Fruit fly (Drosophila melanogaster): Measurements from ENCODE around the gene mRpS22.

mRpS22 gene

dm6 chr3R:27937752-27938694 is 21.3 kb downstream of the mRpS22 start, which contains the start of the genes NSD and BOD1 (continued):
- TF ChIP-seq CG8765 (GFP tag; IDR thresholded peaks at IDR 0.05) (peak; percentile 53; the same call in 1 of the 2 replicates), CG9817 (tag; optimal IDR thresholded peaks at IDR 0.05) (peak; percentile 60), psq (GFP tag; optimal IDR thresholded peaks at IDR 0.05) (no peak), chm (GFP tag; IDR thresholded peaks at IDR 0.05) (no peak), H15 (GFP tag; IDR thresholded peaks at IDR 0.05) (peak; percentile 48; the same call in 1 of the 3 replicates), fd102C (GFP tag; optimal IDR thresholded peaks at IDR 0.05) (no peak), Optix (GFP tag; IDR thresholded peaks at IDR 0.05) (peak; percentile 55; the same call in 1 of the 3 replicates), CG12104 (GFP tag; optimal IDR thresholded peaks at IDR 0.05) (peak; percentile 37), Pdp1 (GFP tag; optimal IDR thresholded peaks at IDR 0.05) (peak; percentile 14 to 40), Usf (GFP tag; optimal IDR thresholded peaks at IDR 0.05) (peak; percentile 41), Rx (GFP tag; IDR thresholded peaks at IDR 0.05) (peak; percentile 63; the same call in 1 of the 2 replicates), ttk (GFP tag; IDR thresholded peaks at IDR 0.05) (peak; percentile 40; the same call in 1 of the 2 replicates), CG7372 (GFP tag; IDR thresholded peaks at IDR 0.05) (peak; percentile 53; the same call in 1 of the 2 replicates), HLHmδ (GFP tag; optimal IDR thresholded peaks at IDR 0.05) (no peak), CG4282 (GFP tag; optimal IDR thresholded peaks at IDR 0.05) (peak; percentile 50), CG18262 (tag; optimal IDR thresholded peaks at IDR 0.05) (peak; percentile 62), gce (GFP tag; IDR thresholded peaks at IDR 0.05) (no peak), br (optimal IDR thresholded peaks at IDR 0.05) (no peak), CG1024 (GFP tag; IDR thresholded peaks at IDR 0.05) (0 out of 2 replicates have a peak, but pooled peaks have one; percentile 46), peb (GFP tag; IDR thresholded peaks at IDR 0.05) (no peak), CG18599 (GFP tag; optimal IDR thresholded peaks at IDR 0.05) (peak; percentile 49), CG12391 (tag; optimal IDR thresholded peaks at IDR 0.05) (peak; percentile 48), CG9797 (GFP tag; optimal IDR thresholded peaks at IDR 0.05) (no peak), CG31224 (GFP tag; IDR thresholded peaks at IDR 0.05) (peak; percentile 59), sima (GFP tag; optimal IDR thresholded peaks at IDR 0.05) (no peak), CG14050 (GFP tag; IDR thresholded peaks at IDR 0.05) (peak; percentile 43; the same call in 2 of the 3 replicates), sim (GFP tag; IDR thresholded peaks at IDR 0.05) (no peak), CG15011 (GFP tag; optimal IDR thresholded peaks at IDR 0.05) (no peak), sisA (GFP tag; IDR thresholded peaks at IDR 0.05) (peak; percentile 81), CG13624 (GFP tag; optimal IDR thresholded peaks at IDR 0.05) (peak; percentile 28), CG10565 (GFP tag; optimal IDR thresholded peaks at IDR 0.05) (no peak), kah (GFP tag; optimal IDR thresholded peaks at IDR 0.05) (no peak), CG32532 (GFP tag; IDR thresholded peaks at IDR 0.05) (peak; percentile 84), CG10366 (GFP tag; IDR thresholded peaks at IDR 0.05) (peak; percentile 68), CG1647 (GFP tag; optimal IDR thresholded peaks at IDR 0.05) (peak; percentile 27), zf30C (GFP tag; optimal IDR thresholded peaks at IDR 0.05) (no peak), da (GFP tag; optimal IDR thresholded peaks at IDR 0.05) (no peak), dysf (GFP tag; IDR thresholded peaks at IDR 0.05) (peak; percentile 71), Poxn (GFP tag; IDR thresholded peaks at IDR 0.05) (peak; percentile 37; the same call in 1 of the 2 replicates), danr (GFP tag; IDR thresholded peaks at IDR 0.05) (peak; percentile 24; the same call in 1 of the 2 replicates), CG6765 (GFP tag; optimal IDR thresholded peaks at IDR 0.05) (no peak), HHEX (GFP tag; optimal IDR thresholded peaks at IDR 0.05) (peak; percentile 28), Doc2 (GFP tag; IDR thresholded peaks at IDR 0.05) (no peak), D19B (GFP tag; optimal IDR thresholded peaks at IDR 0.05) (no peak), Adf1 (GFP tag; IDR thresholded peaks at IDR 0.05) (peak; percentile 36; the same call in 1 of the 2 replicates), CG6854 (GFP tag; optimal IDR thresholded peaks at IDR 0.05) (no peak), nau (GFP tag; optimal IDR thresholded peaks at IDR 0.05) (no peak), ham (GFP tag; IDR thresholded peaks at IDR 0.05) (no peak), CG9727 (GFP tag; optimal IDR thresholded peaks at IDR 0.05) (peak; percentile 55)

Data from whole organism, embryonic.